Fruit fly (Drosophila melanogaster): Measurements from ENCODE around the gene croc.

croc gene

DNA sequence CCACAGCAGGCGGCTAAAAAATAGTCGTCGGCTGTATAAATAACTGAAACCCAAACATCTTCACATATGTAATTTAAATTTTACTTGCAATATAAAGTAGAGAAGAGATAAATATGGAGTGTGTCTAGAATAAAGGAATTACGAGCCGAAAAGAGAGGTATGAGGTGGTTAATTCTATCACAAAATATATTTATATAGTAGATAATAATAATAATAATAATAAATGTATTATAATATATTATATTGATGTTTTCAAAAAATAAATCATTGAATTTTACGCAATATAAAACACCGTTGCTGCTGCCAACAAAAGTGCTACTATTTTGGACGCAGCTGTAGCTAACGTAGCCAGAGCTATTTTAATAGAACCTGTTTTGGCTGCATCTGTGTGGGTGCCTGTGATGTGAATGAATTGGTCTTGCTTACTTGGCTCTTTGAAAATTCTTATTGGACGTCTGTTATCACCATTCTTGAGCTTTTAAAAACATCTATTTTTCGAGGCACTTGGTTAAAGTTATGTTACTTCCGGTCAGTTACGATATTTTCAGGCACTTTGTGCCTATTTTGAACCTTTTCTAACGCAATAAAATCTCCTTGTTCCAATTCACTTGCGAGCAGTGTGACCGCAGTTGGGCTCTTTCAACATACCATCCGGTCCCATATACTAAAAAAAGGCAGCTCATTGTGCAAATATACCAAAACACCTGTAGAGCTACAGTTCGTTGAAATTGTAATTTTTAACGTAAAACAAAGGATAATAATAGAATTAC lies 20.8 kb upstream of the croc start, which contains the start of gene Hr78:
Gene Hr78 (minus strand): TSS at position 630 of the 770 bp plus-strand sequence.
- TF ChIP-seq CG13624 (GFP tag; optimal IDR thresholded peaks at IDR 0.05) (no peak), CG12744 (GFP tag; optimal IDR thresholded peaks at IDR 0.05) (no peak), Doc2 (GFP tag; IDR thresholded peaks at IDR 0.05) (no peak), ham (GFP tag; IDR thresholded peaks at IDR 0.05) (no peak), sd (tag; optimal IDR thresholded peaks at IDR 0.05) (peak; percentile 83), Hr78 (GFP tag; optimal IDR thresholded peaks at IDR 0.05) (peak in 1 of 2 experiments; percentile 95), CG14667 (GFP tag; IDR thresholded peaks at IDR 0.05) (no peak; the same call in 1 of the 2 replicates), ATbp (GFP tag; optimal IDR thresholded peaks at IDR 0.05) (peak; percentile 79), Vsx1 (GFP tag; optimal IDR thresholded peaks at IDR 0.05) (no peak), slbo (GFP tag; IDR thresholded peaks at IDR 0.05) (peak; percentile 74), gcm (GFP tag; optimal IDR thresholded peaks at IDR 0.05) (peak; percentile 88), C15 (GFP tag; IDR thresholded peaks at IDR 0.05) (no peak), CG4360 (GFP tag; IDR thresholded peaks at IDR 0.05) (peak; percentile 41), CG2678 (tag; optimal IDR thresholded peaks at IDR 0.05) (peak; percentile 94), CG9797 (GFP tag; optimal IDR thresholded peaks at IDR 0.05) (peak; percentile 88), CG30403 (GFP tag; optimal IDR thresholded peaks at IDR 0.05) (peak; percentile 55), Max (GFP tag; optimal IDR thresholded peaks at IDR 0.05) (peak; percentile 10), cato (GFP tag; optimal IDR thresholded peaks at IDR 0.05; ENCODE audit: borderline replicate concordance) (peak; percentile 17), dmrt11E (tag; optimal IDR thresholded peaks at IDR 0.05) (peak; percentile 73), pfk (GFP tag; optimal IDR thresholded peaks at IDR 0.05) (no peak), NC2α (GFP tag; optimal IDR thresholded peaks at IDR 0.05) (no peak), CG11560 (tag; IDR thresholded peaks at IDR 0.05) (no peak), Dip2 (GFP tag; IDR thresholded peaks at IDR 0.05) (no peak), CG8359 (GFP tag; optimal IDR thresholded peaks at IDR 0.05; ENCODE audit: borderline replicate concordance) (peak; percentile 71), CG17361 (GFP tag; IDR thresholded peaks at IDR 0.05) (peak; percentile 89), CG4854 (GFP tag; optimal IDR thresholded peaks at IDR 0.05) (no peak), Rx (GFP tag; IDR thresholded peaks at IDR 0.05) (peak; percentile 59), ftz-f1 (GFP tag; optimal IDR thresholded peaks at IDR 0.05) (peak; percentile 50), CG6791 (GFP tag; IDR thresholded peaks at IDR 0.05; ENCODE audit: partially characterized antibody) (no peak), CG8924 (tag; optimal IDR thresholded peaks at IDR 0.05) (peak; percentile 92), CG9932 (GFP tag; IDR thresholded peaks at IDR 0.05) (peak; percentile 49), CG5180 (GFP tag; optimal IDR thresholded peaks at IDR 0.05) (peak; percentile 65), Neu2 (GFP tag; optimal IDR thresholded peaks at IDR 0.05; ENCODE audit: borderline replicate concordance) (no peak), Side (GFP tag; optimal IDR thresholded peaks at IDR 0.05) (peak; percentile 8), Pdp1 (GFP tag; optimal IDR thresholded peaks at IDR 0.05) (peak in 1 of 2 experiments; percentile 20), CG17385 (GFP tag; optimal IDR thresholded peaks at IDR 0.05) (peak; percentile 81), CG15269 (tag; optimal IDR thresholded peaks at IDR 0.05) (peak; percentile 90), CG13123 (GFP tag; optimal IDR thresholded peaks at IDR 0.05) (peak; percentile 19), CG17912 (GFP tag; optimal IDR thresholded peaks at IDR 0.05) (no peak), hbn (GFP tag; IDR thresholded peaks at IDR 0.05; ENCODE audit: partially characterized antibody) (no peak), MESR4 (GFP tag; optimal IDR thresholded peaks at IDR 0.05) (peak; percentile 93), pita (GFP tag; optimal IDR thresholded peaks at IDR 0.05) (peak; percentile 4), CG17829 (tag; optimal IDR thresholded peaks at IDR 0.05) (peak; percentile 88), caup (GFP tag; optimal IDR thresholded peaks at IDR 0.05; ENCODE audit: severe bottlenecking) (peak; percentile 86), Doc3 (GFP tag; IDR thresholded peaks at IDR 0.05; ENCODE audit: partially characterized antibody) (no peak), CG12391 (tag; optimal IDR thresholded peaks at IDR 0.05) (peak; percentile 88), Mrtf (GFP tag; IDR thresholded peaks at IDR 0.05) (peak; percentile 52; the same call in 1 of the 3 replicates), ab (GFP tag; optimal IDR thresholded peaks at IDR 0.05) (no peak)
